Worm (Caenorhabditis elegans) whole organism, early embryonic: ENCODE results near the gene hst-1.

ENCODE experiments used
- F13C5.2 ChIP-seq: sonication (generic microtip); optimal IDR thresholded peaks from 2 replicates; lab custom pipeline; 2017; ENCODE audit warnings: mild to moderate bottlenecking, missing genetic modification characterization, inconsistent platforms, missing compliant biosample characterization
- aly-1 ChIP-seq: sonication (generic microtip); optimal IDR thresholded peaks from 2 replicates; lab custom pipeline; 2016; ENCODE audit warnings: missing genetic modification characterization, missing compliant biosample characterization
- ama-1 ChIP-seq: fragments of 150-350 bp; optimal IDR thresholded peaks from 2 replicates; lab custom pipeline; 2014
- ceh-13 ChIP-seq: fragments of 200-800 bp; sonication (Bioruptor generic); optimal IDR thresholded peaks from 2 replicates; lab custom pipeline; 2018; ENCODE audit warnings: mild to moderate bottlenecking, missing genetic modification characterization, missing compliant biosample characterization
- ets-7 ChIP-seq: sonication (generic microtip); optimal IDR thresholded peaks from 2 replicates; lab custom pipeline; 2016; ENCODE audit warnings: missing genotype, missing genetic modification characterization, missing compliant biosample characterization
- flt-1 ChIP-seq: fragments of 200-800 bp; sonication (Bioruptor generic); IDR thresholded peaks from 2 replicates; pipeline ENCODE4 v1.3.6; 2022; ENCODE audit warnings: missing genetic modification characterization, missing compliant biosample characterization
- hmbx-1 ChIP-seq: sonication (generic microtip); optimal IDR thresholded peaks from 2 replicates; lab custom pipeline; 2016; ENCODE audit warnings: mild to moderate bottlenecking, missing genetic modification characterization, missing compliant biosample characterization
- hmg-4 ChIP-seq: fragments of 200-800 bp; sonication (Bioruptor generic); optimal IDR thresholded peaks from 2 replicates; lab custom pipeline; 2018; ENCODE audit warnings: mild to moderate bottlenecking, missing genetic modification characterization, missing compliant biosample characterization
- hnd-1 ChIP-seq: sonication (generic microtip); optimal IDR thresholded peaks from 2 replicates; lab custom pipeline; 2016; ENCODE audit warnings: missing genetic modification characterization, missing compliant biosample characterization
- pes-1 ChIP-seq: fragments of 200-800 bp; sonication (Bioruptor generic); IDR thresholded peaks from 2 replicates; pipeline ENCODE4 v1.3.6; 2022; ENCODE audit warnings: missing genetic modification reagents, missing genetic modification characterization, missing compliant biosample characterization
- sea-1 ChIP-seq: fragments of 200-800 bp; sonication (Bioruptor generic); conservative IDR thresholded peaks from 2 replicates; pipeline ENCODE4 v1.3.6; 2022; ENCODE audit warnings: missing genetic modification characterization, missing compliant biosample characterization
- tbx-11 ChIP-seq: fragments of 200-800 bp; sonication (Bioruptor generic); IDR thresholded peaks from 2 replicates; pipeline ENCODE4 v1.3.6; 2022; ENCODE audit warnings: missing genetic modification characterization, missing compliant biosample characterization
- tbx-37 ChIP-seq: fragments of 200-800 bp; sonication (Bioruptor generic); conservative IDR thresholded peaks from 2 replicates; pipeline ENCODE4 v1.3.6; 2022; ENCODE audit warnings: missing genetic modification reagents, missing genetic modification characterization, missing compliant biosample characterization
- tra-4 ChIP-seq: sonication (generic microtip); optimal IDR thresholded peaks from 2 replicates; lab custom pipeline; 2017; ENCODE audit warnings: missing genetic modification characterization, missing compliant biosample characterization

DNA sequence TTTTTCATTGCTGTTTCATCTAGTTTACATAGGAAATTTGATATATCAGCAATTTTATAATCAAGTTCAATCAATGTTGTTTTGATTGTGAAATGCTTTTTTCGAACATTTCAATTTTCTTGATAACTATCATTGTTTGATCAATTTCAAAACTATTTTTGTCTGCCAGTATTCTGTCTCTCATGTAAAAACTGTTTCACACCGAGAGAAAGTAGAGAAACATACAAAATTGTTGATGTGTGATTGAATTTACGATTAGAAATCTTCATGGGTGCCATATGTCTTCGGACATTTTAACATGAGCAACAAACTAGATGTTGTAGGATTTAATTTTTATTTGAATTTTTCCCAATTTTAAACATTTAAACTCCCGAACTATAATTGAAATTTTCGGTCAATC lies 40.6 kb downstream of the hst-1 start, which contains the start of gene C49C8.2:
- TF ChIP-seq pes-1 (no peak), aly-1 (tag; lab: Kevin White, UChicago) (no peak), F13C5.2 (tag; lab: Kevin White, UChicago) (no peak), tbx-11 (no peak), ceh-13 (GFP tag; lab: Kevin White, UChicago) (no peak), tra-4 (tag; lab: Kevin White, UChicago) (no peak), hmbx-1 (tag; lab: Kevin White, UChicago) (no peak), hnd-1 (tag; lab: Kevin White, UChicago) (no peak), tbx-37 (GFP tag; lab: Robert Waterston, UW) (no peak), ama-1 (lab: Kevin White, UChicago) (no peak), flt-1 (GFP tag; lab: Robert Waterston, UW) (no peak), ets-7 (tag; lab: Kevin White, UChicago) (no peak), sea-1 (GFP tag; lab: Robert Waterston, UW) (no peak), hmg-4 (no peak)
